Fruit fly (Drosophila melanogaster) whole organism, adult: Measurements from ENCODE around the gene X11L.

ENCODE experiments used
- CG11617 ChIP-seq: fragments of 200-800 bp; sonication (Bioruptor generic); optimal IDR thresholded peaks from 2 replicates; lab custom pipeline; 2017; ENCODE audit warnings: mild to moderate bottlenecking, missing biosample characterization, missing genetic modification reagents, missing genetic modification characterization
- CG12768 ChIP-seq: fragments of 200-800 bp; sonication (Bioruptor generic); optimal IDR thresholded peaks from 2 replicates; lab custom pipeline; 2017; ENCODE audit warnings: missing biosample characterization, missing genetic modification characterization, mild to moderate bottlenecking, moderate library complexity, missing genetic modification reagents
- CG14711 ChIP-seq: fragments of 200-800 bp; sonication (Bioruptor generic); optimal IDR thresholded peaks from 2 replicates; lab custom pipeline; 2018; ENCODE audit warnings: missing biosample characterization, mild to moderate bottlenecking, missing genetic modification characterization, moderate library complexity
- CG1620 ChIP-seq: fragments of 200-800 bp; sonication (Bioruptor generic); optimal IDR thresholded peaks from 2 replicates; lab custom pipeline; 2016; ENCODE audit warnings: missing biosample characterization, missing genetic modification characterization
- CG33017 ChIP-seq: fragments of 200-800 bp; sonication (Bioruptor generic); optimal IDR thresholded peaks from 2 replicates; lab custom pipeline; 2018; ENCODE audit warnings: missing biosample characterization, mild to moderate bottlenecking, missing genetic modification characterization, moderate library complexity
- CG5204 ChIP-seq: fragments of 200-800 bp; sonication (Bioruptor generic); optimal IDR thresholded peaks from 2 replicates; lab custom pipeline; 2016; ENCODE audit warnings: missing biosample characterization, missing genetic modification characterization
- CG7045 ChIP-seq: fragments of 200-800 bp; sonication (Bioruptor generic); optimal IDR thresholded peaks from 2 replicates; lab custom pipeline; 2017; ENCODE audit warnings: missing biosample characterization, mild to moderate bottlenecking, missing genetic modification characterization
- CG7101 ChIP-seq: fragments of 200-800 bp; sonication (Bioruptor generic); optimal IDR thresholded peaks from 2 replicates; lab custom pipeline; 2018; ENCODE audit warnings: missing biosample characterization, mild to moderate bottlenecking, missing genetic modification characterization, moderate library complexity
- Clk ChIP-seq: fragments of 200-800 bp; sonication (Bioruptor generic); optimal IDR thresholded peaks from 2 replicates; lab custom pipeline; 2017; ENCODE audit warnings: missing biosample characterization, missing genetic modification characterization
- Crg-1 ChIP-seq: fragments of 200-800 bp; sonication (Bioruptor generic); optimal IDR thresholded peaks from 2 replicates; lab custom pipeline; 2016; ENCODE audit warnings: missing biosample characterization, missing genetic modification characterization
- Hr96 ChIP-seq: fragments of 200-800 bp; sonication (Bioruptor generic); optimal IDR thresholded peaks from 2 replicates; lab custom pipeline; 2016; ENCODE audit warnings: missing biosample characterization, missing genetic modification characterization
- Mnt ChIP-seq: fragments of 200-800 bp; sonication (Bioruptor generic); optimal IDR thresholded peaks from 2 replicates; lab custom pipeline; 2016; ENCODE audit warnings: missing biosample characterization, mild to moderate bottlenecking, missing genetic modification characterization
- bab1 ChIP-seq: fragments of 200-800 bp; sonication (Bioruptor generic); optimal IDR thresholded peaks from 3 replicates; lab custom pipeline; 2019; ENCODE audit warnings: missing biosample characterization, mild to moderate bottlenecking, missing genetic modification characterization, moderate library complexity
- cic ChIP-seq: fragments of 200-800 bp; sonication (Bioruptor generic); optimal IDR thresholded peaks from 2 replicates; lab custom pipeline; 2017; ENCODE audit warnings: missing biosample characterization, mild to moderate bottlenecking, missing genetic modification characterization, moderate library complexity
- cnc ChIP-seq, 2 experiments: fragments of >200 bp; optimal IDR thresholded peaks; 2 replicates each; lab custom pipeline; 2017
- kay ChIP-seq: fragments of 200-800 bp; sonication (Bioruptor generic); peaks from one replicate; lab custom pipeline; 2016; ENCODE audit warnings: missing biosample characterization, missing genetic modification characterization, borderline replicate concordance
- ovo ChIP-seq: fragments of 200-800 bp; sonication (Bioruptor generic); optimal IDR thresholded peaks from 2 replicates; lab custom pipeline; 2016; ENCODE audit warnings: missing biosample characterization, missing genetic modification characterization
- pad ChIP-seq: fragments of 200-800 bp; sonication (Bioruptor generic); optimal IDR thresholded peaks from 3 replicates; lab custom pipeline; 2017; ENCODE audit warnings: missing biosample characterization, missing genetic modification characterization, mild to moderate bottlenecking, moderate library complexity, missing genetic modification reagents
- tj ChIP-seq: fragments of 200-800 bp; sonication (Bioruptor generic); optimal IDR thresholded peaks from 3 replicates; lab custom pipeline; 2017; ENCODE audit warnings: missing biosample characterization, mild to moderate bottlenecking, missing genetic modification characterization, moderate library complexity
- toe ChIP-seq: fragments of 200-800 bp; sonication (Bioruptor generic); optimal IDR thresholded peaks from 2 replicates; lab custom pipeline; 2016; ENCODE audit warnings: missing biosample characterization, missing genetic modification characterization

The X11L gene

DNA sequence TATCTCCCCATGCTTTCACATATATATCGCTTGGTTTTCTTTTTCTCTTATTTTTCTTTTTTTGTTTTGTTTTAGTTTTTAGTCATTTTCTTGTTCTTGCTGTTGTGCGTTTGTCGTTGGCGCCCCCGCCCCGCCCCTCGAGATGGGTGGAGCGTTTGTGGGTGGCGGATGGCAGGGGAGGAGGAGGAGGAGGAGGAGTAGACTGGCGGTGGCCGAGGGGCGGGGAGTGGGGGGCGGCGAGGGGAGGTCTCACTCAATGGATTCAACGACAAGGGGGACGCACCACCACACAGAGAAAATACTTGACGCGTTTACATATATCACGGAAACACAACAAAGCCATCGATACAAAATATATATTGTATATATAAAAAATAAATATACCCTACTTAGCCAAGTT is 41.4 kb downstream of the X11L start:
- TF ChIP-seq Clk (GFP tag; lab: Kevin White, UChicago), result no peak
- no peak for TF ChIP-seq bab1 (GFP tag; lab: Kevin White, UChicago)
- no peak for TF ChIP-seq pad (GFP tag; lab: Kevin White, UChicago)
- TF ChIP-seq CG7101, result no peak
- no peak for TF ChIP-seq Mnt (GFP tag; lab: Kevin White, UChicago)
- no peak for TF ChIP-seq CG1620
- no peak for TF ChIP-seq Crg-1 (GFP tag; lab: Kevin White, UChicago)
- TF ChIP-seq ovo (GFP tag; lab: Kevin White, UChicago), result no peak
- no peak for TF ChIP-seq Hr96 (GFP tag; lab: Kevin White, UChicago)
- no peak for TF ChIP-seq cnc (optimal IDR thresholded peaks at IDR 0.05; lab: Kevin White, UChicago)
- no peak for TF ChIP-seq CG33017 (tag; lab: Kevin White, UChicago)
- no peak for TF ChIP-seq CG14711
- no peak for TF ChIP-seq CG12768 (GFP tag; lab: Kevin White, UChicago)
- no peak for TF ChIP-seq CG5204 (GFP tag; lab: Kevin White, UChicago)
- no peak for TF ChIP-seq CG11617 (GFP tag; lab: Kevin White, UChicago)
- TF ChIP-seq cic (GFP tag; lab: Kevin White, UChicago), result no peak
- no peak for TF ChIP-seq toe (GFP tag; lab: Kevin White, UChicago)
- TF ChIP-seq kay (GFP tag; lab: Kevin White, UChicago), result no peak

DNA sequence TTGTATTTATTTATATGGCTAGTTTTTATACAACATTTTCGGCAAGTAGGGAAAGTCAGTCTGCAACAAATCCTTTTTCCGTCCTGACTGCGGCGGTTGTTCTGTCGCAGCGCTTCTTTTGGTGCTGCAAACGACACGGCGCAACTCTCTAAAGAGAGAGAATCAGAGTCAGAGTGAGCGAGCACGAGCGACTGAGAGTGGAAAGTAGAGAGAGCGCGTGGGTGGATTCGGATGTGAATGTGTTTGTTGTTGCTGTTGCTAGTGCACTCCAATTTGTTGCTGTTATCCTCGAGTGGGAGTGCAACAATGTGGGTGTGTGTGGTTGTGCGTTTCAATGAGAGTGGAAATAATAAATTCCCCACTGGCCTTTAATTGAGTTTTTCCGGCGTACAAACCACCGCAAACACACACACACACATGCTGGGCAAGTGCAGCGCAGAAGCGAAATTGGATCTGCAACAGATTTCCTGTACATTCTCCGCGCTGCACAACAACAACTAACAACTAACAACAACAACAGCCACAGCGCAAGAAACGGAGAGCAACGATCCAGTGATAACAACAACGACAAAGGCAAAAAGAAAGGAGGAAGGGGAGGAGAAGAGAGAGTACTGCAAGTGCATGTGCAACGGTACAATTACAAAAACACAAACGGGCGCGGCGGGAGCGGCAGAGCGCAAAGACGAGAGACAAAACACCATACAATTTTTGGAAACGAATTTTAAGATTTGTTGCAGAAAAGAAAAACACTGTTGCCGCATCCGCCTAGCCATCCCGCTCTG is 52.0 kb downstream of the X11L start:
- no peak for TF ChIP-seq CG14711
- peak; percentile 38 for TF ChIP-seq ovo (GFP tag; lab: Kevin White, UChicago)
- TF ChIP-seq Clk (GFP tag; lab: Kevin White, UChicago), result no peak
- no peak for TF ChIP-seq CG11617 (GFP tag; lab: Kevin White, UChicago)
- TF ChIP-seq pad (GFP tag; lab: Kevin White, UChicago), result peak; percentile 91

DNA sequence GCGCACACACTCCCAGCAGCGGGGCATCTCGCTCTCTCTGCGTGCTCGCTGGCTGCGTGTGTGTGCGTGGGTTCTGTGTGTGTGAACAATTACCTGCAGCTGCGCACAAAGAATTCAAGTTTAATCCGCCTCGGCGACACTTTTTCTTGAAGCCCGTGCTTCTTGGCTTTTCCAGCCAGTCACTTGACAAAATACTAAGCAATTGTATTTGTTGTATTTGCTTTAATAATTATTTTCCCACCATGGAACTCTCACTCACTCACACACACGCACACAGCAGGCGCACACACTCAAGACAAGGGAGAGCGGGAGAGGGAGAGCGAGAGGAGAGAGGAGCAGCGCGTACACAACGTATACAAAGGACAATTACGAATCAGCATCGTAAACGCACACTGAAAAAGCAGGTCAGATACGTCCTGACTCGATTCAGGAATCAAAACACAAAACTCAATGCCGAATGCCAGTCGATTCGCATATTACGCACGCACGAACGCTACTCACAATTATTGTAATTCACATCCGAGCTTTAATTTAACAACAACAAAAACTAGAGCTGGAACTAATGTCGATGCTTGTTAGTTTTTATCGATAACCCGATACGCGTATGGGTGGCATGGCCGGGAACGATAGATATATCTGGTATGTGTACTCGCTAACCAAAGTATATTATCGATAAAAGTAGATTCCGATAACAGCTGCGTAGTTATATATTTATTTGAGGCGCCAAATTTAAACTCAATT is 52.8 kb downstream of the X11L start, which contains the start of gene RhoGAPp190:
Gene RhoGAPp190, minus strand, starts transcription at position 565 of the 741 bp plus-strand sequence.
- no peak for TF ChIP-seq cnc (optimal IDR thresholded peaks at IDR 0.05; lab: Kevin White, UChicago)
- TF ChIP-seq CG5204 (GFP tag; lab: Kevin White, UChicago), result no peak
- TF ChIP-seq Crg-1 (GFP tag; lab: Kevin White, UChicago), result no peak
- no peak for TF ChIP-seq CG1620
- peak; percentile 58 for TF ChIP-seq pad (GFP tag; lab: Kevin White, UChicago)
- peak; percentile 45 for TF ChIP-seq Mnt (GFP tag; lab: Kevin White, UChicago)
- no peak for TF ChIP-seq ovo (GFP tag; lab: Kevin White, UChicago)
- no peak for TF ChIP-seq toe (GFP tag; lab: Kevin White, UChicago)
- TF ChIP-seq CG14711, result no peak
- no peak for TF ChIP-seq Clk (GFP tag; lab: Kevin White, UChicago)
- TF ChIP-seq CG33017 (tag; lab: Kevin White, UChicago), result no peak
- TF ChIP-seq CG7101, result peak; percentile 39
- TF ChIP-seq bab1 (GFP tag; lab: Kevin White, UChicago), result peak; percentile 74
- TF ChIP-seq cic (GFP tag; lab: Kevin White, UChicago), result peak; percentile 29
- no peak for TF ChIP-seq kay (GFP tag; lab: Kevin White, UChicago)
- peak; percentile 43 for TF ChIP-seq tj (GFP tag; lab: Kevin White, UChicago)
- TF ChIP-seq Hr96 (GFP tag; lab: Kevin White, UChicago), result no peak
- TF ChIP-seq CG7045 (GFP tag; lab: Kevin White, UChicago), result no peak
- no peak for TF ChIP-seq CG12768 (GFP tag; lab: Kevin White, UChicago)
- no peak for TF ChIP-seq CG11617 (GFP tag; lab: Kevin White, UChicago)
